Worm (Caenorhabditis elegans) whole organism, early embryonic: ENCODE results near the gene Y54G2A.7.

Experiments used
- F13C5.2 ChIP-seq: sonication (generic microtip); optimal IDR thresholded peaks from 2 replicates; lab custom pipeline; 2017; ENCODE audit warnings: mild to moderate bottlenecking, missing genetic modification characterization, inconsistent platforms, missing compliant biosample characterization
- ama-1 ChIP-seq: fragments of 150-350 bp; optimal IDR thresholded peaks from 2 replicates; lab custom pipeline; 2014
- ceh-13 ChIP-seq: fragments of 200-800 bp; sonication (Bioruptor generic); optimal IDR thresholded peaks from 2 replicates; lab custom pipeline; 2018; ENCODE audit warnings: mild to moderate bottlenecking, missing genetic modification characterization, missing compliant biosample characterization
- ceh-36 ChIP-seq: sonication (generic microtip); optimal IDR thresholded peaks from 2 replicates; lab custom pipeline; 2016; ENCODE audit warnings: missing genetic modification characterization, inconsistent platforms, missing compliant biosample characterization
- flt-1 ChIP-seq: fragments of 200-800 bp; sonication (Bioruptor generic); IDR thresholded peaks from 2 replicates; pipeline ENCODE4 v1.3.6; 2022; ENCODE audit warnings: missing genetic modification characterization, missing compliant biosample characterization
- hmg-4 ChIP-seq: fragments of 200-800 bp; sonication (Bioruptor generic); optimal IDR thresholded peaks from 2 replicates; lab custom pipeline; 2018; ENCODE audit warnings: mild to moderate bottlenecking, missing genetic modification characterization, missing compliant biosample characterization
- hnd-1 ChIP-seq: sonication (generic microtip); optimal IDR thresholded peaks from 2 replicates; lab custom pipeline; 2016; ENCODE audit warnings: missing genetic modification characterization, missing compliant biosample characterization
- pes-1 ChIP-seq: fragments of 200-800 bp; sonication (Bioruptor generic); IDR thresholded peaks from 2 replicates; pipeline ENCODE4 v1.3.6; 2022; ENCODE audit warnings: missing genetic modification reagents, missing genetic modification characterization, missing compliant biosample characterization
- scrt-1 ChIP-seq: fragments of 200-800 bp; sonication (Bioruptor generic); IDR thresholded peaks from 2 replicates; pipeline ENCODE4 v1.3.6; 2022; ENCODE audit warnings: missing genetic modification characterization, missing compliant biosample characterization
- tra-4 ChIP-seq: sonication (generic microtip); optimal IDR thresholded peaks from 2 replicates; lab custom pipeline; 2017; ENCODE audit warnings: missing genetic modification characterization, missing compliant biosample characterization

DNA sequence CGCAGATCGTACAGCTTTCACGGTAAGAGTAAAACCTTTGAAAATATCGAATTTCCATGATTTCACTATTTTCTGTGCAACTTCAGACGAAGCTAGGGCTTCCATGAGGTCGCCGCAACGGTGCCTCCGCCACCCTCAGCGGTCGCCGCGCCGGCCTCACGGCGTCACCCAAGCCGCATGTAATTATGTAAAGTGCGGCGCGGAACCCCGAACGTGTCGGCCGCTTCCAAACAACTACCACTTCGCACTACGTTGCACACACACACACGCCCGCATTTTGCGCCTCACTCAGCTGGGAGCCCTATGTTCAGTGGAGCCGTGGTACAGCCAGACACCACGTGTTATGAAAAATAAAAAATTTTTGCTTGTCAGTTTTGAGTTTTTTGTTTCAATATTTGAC, 21.4 kb upstream of the Y54G2A.7 start:
- no peak for TF ChIP-seq flt-1 (GFP tag; lab: Robert Waterston, UW)
- no peak for TF ChIP-seq ama-1 (lab: Kevin White, UChicago)
- TF ChIP-seq ceh-36 = no peak
- TF ChIP-seq scrt-1 (GFP tag; lab: Robert Waterston, UW) = no peak
- no peak for TF ChIP-seq pes-1 (GFP tag; lab: Robert Waterston, UW)
- no peak for TF ChIP-seq ceh-13 (GFP tag; lab: Kevin White, UChicago)
- no peak for TF ChIP-seq F13C5.2
- TF ChIP-seq hnd-1 (tag; lab: Kevin White, UChicago) = no peak
- TF ChIP-seq hmg-4 (GFP tag; lab: Kevin White, UChicago) = no peak
- TF ChIP-seq tra-4 (tag; lab: Kevin White, UChicago) = no peak
